Fruit fly (Drosophila melanogaster) whole organism, embryonic: ENCODE results near the gene CG43255.

Experiments
- Atf3 ChIP-seq: fragments of 200-800 bp; sonication (Bioruptor generic); optimal IDR thresholded peaks from 3 replicates; lab custom pipeline; 2016; ENCODE audit warnings: missing biosample characterization, missing genetic modification characterization
- Bteb2 ChIP-seq: fragments of 200-800 bp; sonication (Bioruptor generic); optimal IDR thresholded peaks from 2 replicates; lab custom pipeline; 2016; ENCODE audit warnings: missing biosample characterization, missing genetic modification characterization
- CG1024 ChIP-seq: fragments of 200-800 bp; sonication (Bioruptor generic); IDR thresholded peaks from 2 replicates; pipeline ENCODE4 v1.3.6; 2022; ENCODE audit warnings: missing biosample characterization, missing genetic modification characterization
- CG12071 ChIP-seq: fragments of 200-800 bp; sonication (Bioruptor generic); optimal IDR thresholded peaks from 3 replicates; lab custom pipeline; 2018; ENCODE audit warnings: missing biosample characterization, mild to moderate bottlenecking, missing genetic modification characterization
- CG13775 ChIP-seq: fragments of 200-800 bp; sonication (Bioruptor generic); optimal IDR thresholded peaks from 3 replicates; lab custom pipeline; 2017; ENCODE audit warnings: missing biosample characterization, mild to moderate bottlenecking, missing genetic modification characterization
- CG15514 ChIP-seq: fragments of 200-800 bp; sonication (Bioruptor generic); optimal IDR thresholded peaks from 3 replicates; lab custom pipeline; 2017; ENCODE audit warnings: missing biosample characterization, missing genetic modification characterization, mild to moderate bottlenecking, moderate library complexity, missing genetic modification reagents
- CG18262 ChIP-seq: fragments of 200-800 bp; optimal IDR thresholded peaks from 3 replicates; lab custom pipeline; 2019; ENCODE audit warnings: missing biosample characterization, mild to moderate bottlenecking, missing genetic modification characterization, moderate library complexity
- CG2129 ChIP-seq: fragments of 200-800 bp; sonication (Bioruptor generic); IDR thresholded peaks from 2 replicates; pipeline ENCODE4 v1.3.6; 2022; ENCODE audit warnings: missing biosample characterization, missing genetic modification characterization; ENCODE audit not compliant: partially characterized antibody
- CG32532 ChIP-seq: fragments of 200-800 bp; sonication (Bioruptor generic); IDR thresholded peaks from 2 replicates; pipeline ENCODE4 v1.3.6; 2022; ENCODE audit warnings: missing biosample characterization, missing genetic modification characterization
- CG33213 ChIP-seq: fragments of 200-800 bp; sonication (Bioruptor generic); optimal IDR thresholded peaks from 3 replicates; lab custom pipeline; 2016; ENCODE audit warnings: missing biosample characterization, missing genetic modification characterization
- CG4707 ChIP-seq: fragments of 200-800 bp; sonication (Bioruptor generic); optimal IDR thresholded peaks from 2 replicates; lab custom pipeline; 2018; ENCODE audit warnings: missing biosample characterization, mild to moderate bottlenecking, missing genetic modification characterization, moderate library complexity
- CG7839 ChIP-seq: fragments of 200-800 bp; sonication (Bioruptor generic); optimal IDR thresholded peaks from 3 replicates; lab custom pipeline; 2018; ENCODE audit warnings: missing biosample characterization, mild to moderate bottlenecking, missing genetic modification characterization, moderate library complexity
- CG8388 ChIP-seq: fragments of 200-800 bp; sonication (Bioruptor generic); optimal IDR thresholded peaks from 2 replicates; lab custom pipeline; 2019; ENCODE audit warnings: missing biosample characterization, mild to moderate bottlenecking, missing genetic modification characterization, moderate library complexity
- CG8924 ChIP-seq: fragments of 200-800 bp; optimal IDR thresholded peaks from 3 replicates; lab custom pipeline; 2019; ENCODE audit warnings: missing biosample characterization, mild to moderate bottlenecking, missing genetic modification characterization, moderate library complexity
- CG9727 ChIP-seq: fragments of 200-800 bp; sonication (Bioruptor generic); optimal IDR thresholded peaks from 3 replicates; lab custom pipeline; 2017; ENCODE audit warnings: missing biosample characterization, mild to moderate bottlenecking, missing genetic modification characterization
- Doc3 ChIP-seq: fragments of 200-800 bp; sonication (Bioruptor generic); IDR thresholded peaks from 3 replicates; pipeline ENCODE4 v1.3.6; 2022; ENCODE audit warnings: missing biosample characterization, missing genetic modification characterization; ENCODE audit not compliant: partially characterized antibody
- Elba2 ChIP-seq: fragments of 200-800 bp; sonication (Bioruptor generic); optimal IDR thresholded peaks from 3 replicates; lab custom pipeline; 2016; ENCODE audit warnings: missing biosample characterization, missing genetic modification characterization
- Ets65A ChIP-seq: fragments of 200-800 bp; sonication (Bioruptor generic); peaks from one replicate; lab custom pipeline; 2016; ENCODE audit warnings: missing biosample characterization, missing genetic modification characterization
- Ets97D ChIP-seq: fragments of 200-800 bp; sonication (Bioruptor generic); optimal IDR thresholded peaks from 3 replicates; lab custom pipeline; 2016; ENCODE audit warnings: missing biosample characterization, missing genetic modification characterization
- H2.0 ChIP-seq: fragments of 200-800 bp; sonication (Bioruptor generic); IDR thresholded peaks from 2 replicates; pipeline ENCODE4 v1.3.6; 2022; ENCODE audit warnings: missing biosample characterization, missing genetic modification characterization
- HHEX ChIP-seq: fragments of 200-800 bp; sonication (Bioruptor generic); optimal IDR thresholded peaks from 3 replicates; lab custom pipeline; 2017; ENCODE audit warnings: missing biosample characterization, mild to moderate bottlenecking, missing genetic modification characterization, missing genetic modification reagents
- Hsf ChIP-seq: fragments of 200-800 bp; sonication (Bioruptor generic); optimal IDR thresholded peaks from 3 replicates; lab custom pipeline; 2016; ENCODE audit warnings: missing biosample characterization, missing genetic modification characterization
- Kr ChIP-seq: fragments of 200-800 bp; sonication (Bioruptor generic); optimal IDR thresholded peaks from 2 replicates; lab custom pipeline; 2017; ENCODE audit warnings: missing biosample characterization, mild to moderate bottlenecking, missing genetic modification characterization
- MESR4 ChIP-seq: fragments of 200-800 bp; sonication (Bioruptor generic); optimal IDR thresholded peaks from 2 replicates; lab custom pipeline; 2018; ENCODE audit warnings: missing biosample characterization, mild to moderate bottlenecking, missing genetic modification characterization, moderate library complexity
- NK7.1 ChIP-seq: fragments of 200-800 bp; sonication (Bioruptor generic); optimal IDR thresholded peaks from 3 replicates; lab custom pipeline; 2016; ENCODE audit warnings: missing biosample characterization, missing genetic modification characterization
- Opbp ChIP-seq: fragments of 200-800 bp; sonication (Bioruptor generic); IDR thresholded peaks from 3 replicates; pipeline ENCODE4 v1.3.6; 2022; ENCODE audit warnings: missing biosample characterization, missing genetic modification characterization; ENCODE audit not compliant: partially characterized antibody
- Ptx1 ChIP-seq: fragments of 200-800 bp; sonication (Bioruptor generic); IDR thresholded peaks from 2 replicates; pipeline ENCODE4 v1.3.6; 2022; ENCODE audit warnings: missing biosample characterization, missing genetic modification characterization
- Stat92E ChIP-seq, 3 experiments: fragments of >200 bp in 2 of 3; fragments of 200-800 bp in 1 of 3; sonication (Bioruptor generic) in 1 of 3; optimal IDR thresholded peaks; 2 replicates each; lab custom pipeline; 2017 to 2019; ENCODE audit warnings: missing biosample characterization in 3 of 3, missing genetic modification characterization in 3 of 3, mild to moderate bottlenecking in 1 of 3, moderate library complexity in 1 of 3
- Tbp ChIP-seq: fragments of >200 bp; optimal IDR thresholded peaks from 2 replicates; lab custom pipeline; 2018; ENCODE audit warnings: missing biosample characterization, missing genetic modification characterization
- ac ChIP-seq: fragments of 200-800 bp; sonication (Bioruptor generic); optimal IDR thresholded peaks from 3 replicates; lab custom pipeline; 2017; ENCODE audit warnings: missing biosample characterization, mild to moderate bottlenecking, missing genetic modification characterization
- aop ChIP-seq: fragments of 200-800 bp; sonication (Bioruptor generic); IDR thresholded peaks from 2 replicates; pipeline ENCODE4 v1.3.6; 2022; ENCODE audit warnings: missing biosample characterization, missing genetic modification characterization
- bcd ChIP-seq: fragments of 200-800 bp; sonication (Bioruptor generic); optimal IDR thresholded peaks from 2 replicates; lab custom pipeline; 2017; ENCODE audit warnings: missing biosample characterization, mild to moderate bottlenecking, missing genetic modification characterization
- da ChIP-seq: fragments of 200-800 bp; sonication (Bioruptor generic); optimal IDR thresholded peaks from 2 replicates; lab custom pipeline; 2016; ENCODE audit warnings: missing biosample characterization, missing genetic modification characterization
- dysf ChIP-seq: fragments of 200-800 bp; sonication (Bioruptor generic); IDR thresholded peaks from 3 replicates; pipeline ENCODE4 v1.3.6; 2022; ENCODE audit warnings: missing biosample characterization, missing genetic modification characterization
- ftz-f1 ChIP-seq: fragments of 200-800 bp; sonication (Bioruptor generic); optimal IDR thresholded peaks from 2 replicates; lab custom pipeline; 2016; ENCODE audit warnings: missing biosample characterization, missing genetic modification characterization
- hb ChIP-seq: fragments of 200-800 bp; sonication (Bioruptor generic); IDR thresholded peaks from 3 replicates; pipeline ENCODE4 v1.3.6; 2022; ENCODE audit warnings: missing biosample characterization, missing genetic modification characterization; ENCODE audit not compliant: partially characterized antibody
- ind ChIP-seq: fragments of 200-800 bp; sonication (Bioruptor generic); optimal IDR thresholded peaks from 3 replicates; lab custom pipeline; 2016; ENCODE audit warnings: missing biosample characterization, missing genetic modification characterization
- jigr1 ChIP-seq: fragments of 200-800 bp; sonication (Bioruptor generic); IDR thresholded peaks from 3 replicates; pipeline ENCODE4 v1.3.6; 2022; ENCODE audit warnings: missing biosample characterization, missing genetic modification characterization
- ken ChIP-seq: fragments of 200-800 bp; sonication (Bioruptor generic); IDR thresholded peaks from 3 replicates; pipeline ENCODE4 v1.3.6; 2022; ENCODE audit warnings: missing biosample characterization, missing genetic modification characterization
- klu ChIP-seq: fragments of 200-800 bp; sonication (Bioruptor generic); IDR thresholded peaks from 2 replicates; pipeline ENCODE4 v1.3.6; 2022; ENCODE audit warnings: missing biosample characterization, missing genetic modification characterization
- phol ChIP-seq: fragments of 200-800 bp; sonication (Bioruptor generic); optimal IDR thresholded peaks from 3 replicates; lab custom pipeline; 2018; ENCODE audit warnings: missing biosample characterization, mild to moderate bottlenecking, missing genetic modification characterization, moderate library complexity
- psq ChIP-seq: fragments of 200-800 bp; sonication (Bioruptor generic); optimal IDR thresholded peaks from 2 replicates; lab custom pipeline; 2017; ENCODE audit warnings: missing biosample characterization, missing genetic modification characterization
- ranshi ChIP-seq: fragments of 200-800 bp; sonication (Bioruptor generic); IDR thresholded peaks from 2 replicates; pipeline ENCODE4 v1.3.6; 2022; ENCODE audit warnings: missing biosample characterization, missing genetic modification characterization
- sc ChIP-seq, 3 experiments: fragments of >200 bp in 2 of 3; fragments of 200-800 bp in 1 of 3; sonication (Bioruptor generic) in 1 of 3; optimal IDR thresholded peaks; 2 replicates in 2 of 3; 3 replicates in 1 of 3; lab custom pipeline; 2017; ENCODE audit warnings: mild to moderate bottlenecking in 1 of 3, missing biosample characterization in 1 of 3, missing genetic modification characterization in 1 of 3, missing genetic modification reagents in 1 of 3
- so ChIP-seq: fragments of 200-800 bp; sonication (Bioruptor generic); IDR thresholded peaks from 3 replicates; pipeline ENCODE4 v1.3.6; 2022; ENCODE audit warnings: missing biosample characterization, missing genetic modification characterization
- stwl ChIP-seq: fragments of 200-800 bp; sonication (Bioruptor generic); optimal IDR thresholded peaks from 3 replicates; lab custom pipeline; 2018; ENCODE audit warnings: missing biosample characterization, mild to moderate bottlenecking, missing genetic modification characterization, moderate library complexity
- tin ChIP-seq: fragments of 200-800 bp; sonication (Bioruptor generic); optimal IDR thresholded peaks from 3 replicates; lab custom pipeline; 2016; ENCODE audit warnings: missing biosample characterization, missing genetic modification characterization
- wdn ChIP-seq: fragments of 200-800 bp; sonication (Bioruptor generic); IDR thresholded peaks from 2 replicates; pipeline ENCODE4 v1.3.6; 2022; ENCODE audit warnings: missing biosample characterization, missing genetic modification characterization
- zen ChIP-seq: fragments of 200-800 bp; sonication (Bioruptor generic); optimal IDR thresholded peaks from 3 replicates; lab custom pipeline; 2018; ENCODE audit warnings: missing biosample characterization, mild to moderate bottlenecking, missing genetic modification characterization, moderate library complexity

The CG43255 gene

DNA sequence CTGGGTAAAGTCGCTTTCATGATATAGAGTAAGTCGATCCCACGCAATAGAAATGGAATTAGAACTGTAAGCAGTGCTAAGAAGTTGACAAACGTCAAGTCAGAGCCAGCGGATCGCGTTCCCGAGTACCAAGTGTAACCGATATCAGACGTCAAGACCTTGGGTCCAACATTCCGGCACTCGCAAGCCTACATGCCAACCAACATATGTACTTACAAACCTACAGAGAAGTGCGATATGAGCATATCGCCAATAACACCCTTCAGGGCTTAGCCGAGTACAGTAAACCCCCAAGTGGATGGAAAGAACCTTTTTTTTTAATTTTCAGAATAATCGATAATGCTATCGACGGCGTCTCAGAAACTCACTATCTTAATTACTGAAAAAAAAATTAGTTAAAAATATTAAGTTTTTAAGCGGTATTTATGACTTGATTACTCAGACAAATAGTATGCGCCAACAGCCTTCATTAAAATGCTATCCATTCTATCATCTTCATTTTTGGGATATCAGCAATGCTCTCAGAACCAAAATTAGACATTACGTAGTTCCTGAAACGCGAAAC is 31.2 kb upstream of the CG43255 start (continued):
- TF ChIP-seq ac (GFP tag; lab: Kevin White, UChicago) = no peak
- TF ChIP-seq CG9727 (GFP tag; lab: Kevin White, UChicago) = peak; percentile 41
- TF ChIP-seq zen = no peak
- no peak for TF ChIP-seq jigr1 (GFP tag; lab: Robert Waterston, UW)
- TF ChIP-seq Ets97D (GFP tag; lab: Kevin White, UChicago) = peak; percentile 18
- peak; percentile 38 for TF ChIP-seq CG8924 (tag; lab: Kevin White, UChicago)
- peak; percentile 38 for TF ChIP-seq Bteb2 (GFP tag; lab: Kevin White, UChicago)
- no peak for TF ChIP-seq MESR4
- no peak for TF ChIP-seq Kr
- TF ChIP-seq wdn (GFP tag; lab: Robert Waterston, UW) = peak; percentile 52; the same call in 1 of the 2 replicates
- peak; percentile 33 for TF ChIP-seq phol
- TF ChIP-seq CG15514 (GFP tag; lab: Kevin White, UChicago) = peak; percentile 63
- no peak for TF ChIP-seq Stat92E (GFP tag; optimal IDR thresholded peaks at IDR 0.05; lab: Kevin White, UChicago)
- TF ChIP-seq psq = no peak
- TF ChIP-seq sc (optimal IDR thresholded peaks at IDR 0.05; lab: Kevin White, UChicago) = no peak
- no peak for TF ChIP-seq sc (GFP tag; optimal IDR thresholded peaks at IDR 0.05; lab: Kevin White, UChicago)
- TF ChIP-seq aop (GFP tag; lab: Robert Waterston, UW) = no peak
- TF ChIP-seq CG1024 (GFP tag; lab: Robert Waterston, UW) = 0 out of 2 replicates have a peak, but pooled peaks have one; percentile 12
- TF ChIP-seq Tbp (GFP tag; lab: Kevin White, UChicago) = no peak
- TF ChIP-seq Atf3 (GFP tag; lab: Kevin White, UChicago) = no peak
- TF ChIP-seq ftz-f1 (GFP tag; lab: Kevin White, UChicago) = peak; percentile 10
- peak; percentile 18; the same call in 1 of the 2 replicates for TF ChIP-seq H2.0
- peak; percentile 66; the same call in 2 of the 3 replicates for TF ChIP-seq ken (GFP tag; lab: Robert Waterston, UW)
- peak; percentile 57 for TF ChIP-seq ind
- no peak for TF ChIP-seq klu (GFP tag; lab: Robert Waterston, UW)
- TF ChIP-seq dysf (GFP tag; lab: Robert Waterston, UW) = peak; percentile 75
- TF ChIP-seq so (GFP tag; lab: Robert Waterston, UW) = 0 out of 3 replicates have a peak, but pooled peaks have one; percentile 46
- TF ChIP-seq NK7.1 = no peak
- TF ChIP-seq CG2129 (GFP tag; lab: Robert Waterston, UW) = no peak
- TF ChIP-seq CG12071 (GFP tag; lab: Kevin White, UChicago) = peak; percentile 19
- peak; percentile 37 for TF ChIP-seq Hsf
- peak; percentile 17 for TF ChIP-seq CG8388 (GFP tag; lab: Kevin White, UChicago)
- no peak for TF ChIP-seq CG4707 (GFP tag; lab: Kevin White, UChicago)
- TF ChIP-seq CG13775 (GFP tag; lab: Kevin White, UChicago) = peak; percentile 31
- TF ChIP-seq Ptx1 (GFP tag; lab: Robert Waterston, UW) = peak; percentile 72
- TF ChIP-seq HHEX (GFP tag; lab: Kevin White, UChicago) = peak; percentile 59
- TF ChIP-seq Opbp (GFP tag; lab: Robert Waterston, UW) = no peak
- TF ChIP-seq Ets65A (GFP tag; lab: Kevin White, UChicago) = peak; percentile 80
- peak; percentile 74; the same call in 1 of the 2 replicates for TF ChIP-seq CG32532 (GFP tag; lab: Robert Waterston, UW)
- TF ChIP-seq hb = no peak
- no peak for TF ChIP-seq tin (GFP tag; lab: Kevin White, UChicago)
- TF ChIP-seq Doc3 (GFP tag; lab: Robert Waterston, UW) = no peak
- TF ChIP-seq bcd = peak; percentile 33
- TF ChIP-seq da (GFP tag; lab: Kevin White, UChicago) = no peak
- peak; percentile 72 for TF ChIP-seq CG7839 (tag; lab: Kevin White, UChicago)
- no peak for TF ChIP-seq stwl (tag; lab: Kevin White, UChicago)
- TF ChIP-seq ranshi = peak; percentile 62
- TF ChIP-seq Elba2 (GFP tag; lab: Kevin White, UChicago) = no peak
- peak; percentile 6 for TF ChIP-seq CG18262
- no peak for TF ChIP-seq CG33213 (GFP tag; lab: Kevin White, UChicago)
